Fruit fly (Drosophila melanogaster) Kc167 (cell line): ENCODE measurements around the gene BBS1.

Experiments used
- Myc ChIP-seq: fragments of >200 bp; optimal IDR thresholded peaks from 2 replicates; lab custom pipeline; 2017; ENCODE audit warnings: missing external identifiers
- Sin3A ChIP-seq: fragments of >200 bp; optimal IDR thresholded peaks from 2 replicates; lab custom pipeline; 2018; ENCODE audit warnings: missing external identifiers
- h ChIP-seq: fragments of >200 bp; optimal IDR thresholded peaks from 3 replicates; lab custom pipeline; 2018; ENCODE audit warnings: missing external identifiers
- psq ChIP-seq: fragments of >200 bp; optimal IDR thresholded peaks from 2 replicates; lab custom pipeline; 2017; ENCODE audit warnings: missing external identifiers

- TF ChIP-seq h (lab: Kevin White, UChicago) (no peak), psq (lab: Kevin White, UChicago) (no peak), Sin3A (no peak), Myc (lab: Kevin White, UChicago) (no peak)
These were observed 31.2 kb downstream of the BBS1 start, which contains the start of gene corn for dm6 chr3L:7156890-7157289.
